Fruit fly (Drosophila melanogaster) whole organism, wandering third instar larva: ENCODE measurements around the gene CG32811.

Experiments used
- Abd-B ChIP-seq: fragments of >200 bp; optimal IDR thresholded peaks from 2 replicates; lab custom pipeline; 2017; ENCODE audit warnings: missing biosample characterization, missing genetic modification characterization
- CG32264 ChIP-seq: fragments of 200-800 bp; sonication (Bioruptor generic); optimal IDR thresholded peaks from 2 replicates; lab custom pipeline; 2016; ENCODE audit warnings: missing biosample characterization, missing genetic modification characterization
- CG9705 ChIP-seq: fragments of 200-800 bp; sonication (Bioruptor generic); optimal IDR thresholded peaks from 2 replicates; lab custom pipeline; 2018; ENCODE audit warnings: missing biosample characterization, mild to moderate bottlenecking, missing genetic modification characterization
- CrebA ChIP-seq: fragments of 200-800 bp; sonication (Bioruptor generic); optimal IDR thresholded peaks from 2 replicates; lab custom pipeline; 2016; ENCODE audit warnings: missing biosample characterization, mild to moderate bottlenecking, missing genetic modification characterization, borderline replicate concordance
- Dfd ChIP-seq: fragments of >200 bp; optimal IDR thresholded peaks from 2 replicates; lab custom pipeline; 2017; ENCODE audit warnings: missing biosample characterization, missing genetic modification characterization
- Dif ChIP-seq: fragments of 200-275, 200-300 bp; sonication (Bioruptor generic); optimal IDR thresholded peaks from 2 replicates; lab custom pipeline; 2018; ENCODE audit warnings: missing biosample characterization, missing genetic modification characterization; ENCODE audit not compliant: partially characterized antibody
- GATAd ChIP-seq: sonication (Bioruptor generic); optimal IDR thresholded peaks from 2 replicates; lab custom pipeline; 2016; ENCODE audit warnings: missing biosample characterization, missing genetic modification characterization
- HLH106 ChIP-seq: fragments of 200-800 bp; optimal IDR thresholded peaks from 3 replicates; lab custom pipeline; 2019; ENCODE audit warnings: missing biosample characterization, mild to moderate bottlenecking, missing genetic modification characterization, moderate library complexity
- Hnf4 ChIP-seq: fragments of 200-800 bp; sonication (Bioruptor generic); optimal IDR thresholded peaks from 2 replicates; lab custom pipeline; 2016; ENCODE audit warnings: missing biosample characterization, mild to moderate bottlenecking, missing genetic modification characterization
- Hr78 ChIP-seq: fragments of >200 bp; optimal IDR thresholded peaks from 2 replicates; lab custom pipeline; 2017; ENCODE audit warnings: missing biosample characterization, missing genetic modification characterization
- Hr83 ChIP-seq: fragments of 200-300 bp; sonication (Bioruptor generic); optimal IDR thresholded peaks from 2 replicates; lab custom pipeline; 2016; ENCODE audit warnings: missing biosample characterization, mild to moderate bottlenecking, missing genetic modification characterization, moderate library complexity; ENCODE audit not compliant: poor library complexity, severe bottlenecking
- Jra ChIP-seq: sonication (Bioruptor generic); optimal IDR thresholded peaks from 2 replicates; lab custom pipeline; 2016; ENCODE audit warnings: missing biosample characterization, missing genetic modification characterization
- Mio ChIP-seq: sonication (Bioruptor generic); optimal IDR thresholded peaks from 2 replicates; lab custom pipeline; 2016; ENCODE audit warnings: missing biosample characterization, missing genetic modification characterization
- Myc ChIP-seq: fragments of >200 bp; optimal IDR thresholded peaks from 2 replicates; lab custom pipeline; 2017
- N ChIP-seq: fragments of >200 bp; optimal IDR thresholded peaks from 2 replicates; lab custom pipeline; 2018; ENCODE audit warnings: missing biosample characterization, missing external identifiers, missing genetic modification characterization
- OdsH ChIP-seq: fragments of 200-800 bp; sonication (Bioruptor generic); optimal IDR thresholded peaks from 2 replicates; lab custom pipeline; 2016; ENCODE audit warnings: missing biosample characterization, mild to moderate bottlenecking, missing genetic modification characterization
- Rel ChIP-seq, 2 experiments: fragments of 200-800 bp; sonication (Bioruptor generic) in 1 of 2; optimal IDR thresholded peaks; 2 replicates in 1 of 2; 3 replicates in 1 of 2; lab custom pipeline; 2016 to 2019; ENCODE audit warnings: mild to moderate bottlenecking in 2 of 2, missing biosample characterization in 2 of 2, missing genetic modification characterization in 2 of 2, moderate library complexity in 1 of 2
- Sp1 ChIP-seq: fragments of 200-800 bp; sonication (Bioruptor generic); optimal IDR thresholded peaks from 3 replicates; lab custom pipeline; 2019; ENCODE audit warnings: missing biosample characterization, mild to moderate bottlenecking, missing genetic modification characterization, moderate library complexity
- Vsx2 ChIP-seq: fragments of 200-300, 225-300 bp; sonication (Bioruptor generic); optimal IDR thresholded peaks from 2 replicates; lab custom pipeline; 2018; ENCODE audit warnings: missing biosample characterization, missing genetic modification characterization; ENCODE audit not compliant: partially characterized antibody
- br ChIP-seq: fragments of 200-800 bp; sonication (Bioruptor generic); optimal IDR thresholded peaks from 2 replicates; lab custom pipeline; 2016; ENCODE audit warnings: missing biosample characterization, missing genetic modification characterization
- brk ChIP-seq: fragments of 200-800 bp; sonication (Bioruptor generic); optimal IDR thresholded peaks from 2 replicates; lab custom pipeline; 2016; ENCODE audit warnings: missing biosample characterization, mild to moderate bottlenecking, missing genetic modification characterization
- dl ChIP-seq, 2 experiments: fragments of 175-275, 200-275 bp in 1 of 2; fragments of 200-275 bp in 1 of 2; sonication (Bioruptor generic); optimal IDR thresholded peaks; lab custom pipeline; 2018; ENCODE audit warnings: mild to moderate bottlenecking in 2 of 2, missing biosample characterization in 2 of 2, missing genetic modification characterization in 2 of 2, moderate library complexity in 2 of 2; ENCODE audit not compliant: partially characterized antibody in 2 of 2, insufficient read depth in 1 of 2
- dmrt93B ChIP-seq: fragments of 200-800 bp; sonication (Bioruptor generic); optimal IDR thresholded peaks from 2 replicates; lab custom pipeline; 2018; ENCODE audit warnings: missing biosample characterization, mild to moderate bottlenecking, missing genetic modification characterization
- dsf ChIP-seq: sonication (Bioruptor generic); optimal IDR thresholded peaks from 2 replicates; lab custom pipeline; 2016; ENCODE audit warnings: missing biosample characterization, missing genetic modification characterization, borderline replicate concordance
- ey ChIP-seq: fragments of 200-800 bp; sonication (Bioruptor generic); optimal IDR thresholded peaks from 2 replicates; lab custom pipeline; 2016; ENCODE audit warnings: missing biosample characterization, missing genetic modification characterization
- foxo ChIP-seq, 2 experiments: fragments of 200-800 bp; sonication (Bioruptor generic); optimal IDR thresholded peaks; 2 replicates in 1 of 2; 3 replicates in 1 of 2; lab custom pipeline; 2016 to 2017; ENCODE audit warnings: missing biosample characterization in 2 of 2, missing genetic modification characterization in 2 of 2
- fru ChIP-seq: fragments of 200-800 bp; sonication (Bioruptor generic); optimal IDR thresholded peaks from 3 replicates; lab custom pipeline; 2016; ENCODE audit warnings: missing biosample characterization, mild to moderate bottlenecking, missing genetic modification characterization
- h ChIP-seq: fragments of 200-800 bp; sonication (Bioruptor generic); optimal IDR thresholded peaks from 3 replicates; lab custom pipeline; 2016; ENCODE audit warnings: missing biosample characterization, mild to moderate bottlenecking, missing genetic modification characterization
- jim ChIP-seq: fragments of 175-275, 200-325 bp; sonication (Bioruptor generic); optimal IDR thresholded peaks from 2 replicates; lab custom pipeline; 2016; ENCODE audit warnings: missing biosample characterization, mild to moderate bottlenecking, missing genetic modification characterization
- lola ChIP-seq: fragments of >200 bp; optimal IDR thresholded peaks from 2 replicates; lab custom pipeline; 2017; ENCODE audit warnings: missing biosample characterization, missing genetic modification characterization
- pan ChIP-seq: fragments of >200 bp; optimal IDR thresholded peaks from 2 replicates; lab custom pipeline; 2017
- psq ChIP-seq: fragments of 200-800 bp; sonication (Bioruptor generic); optimal IDR thresholded peaks from 3 replicates; lab custom pipeline; 2017; ENCODE audit warnings: missing biosample characterization, mild to moderate bottlenecking, missing genetic modification characterization, moderate library complexity
- rgr ChIP-seq: fragments of 200-800 bp; sonication (Bioruptor generic); optimal IDR thresholded peaks from 3 replicates; lab custom pipeline; 2016; ENCODE audit warnings: missing biosample characterization, mild to moderate bottlenecking, missing genetic modification characterization
- sage ChIP-seq: fragments of 200-800 bp; sonication (Bioruptor generic); optimal IDR thresholded peaks from 2 replicates; lab custom pipeline; 2016; ENCODE audit warnings: missing biosample characterization, mild to moderate bottlenecking, missing genetic modification characterization
- sv ChIP-seq: fragments of 200-800 bp; sonication (Bioruptor generic); optimal IDR thresholded peaks from 3 replicates; lab custom pipeline; 2016; ENCODE audit warnings: missing biosample characterization, missing genetic modification characterization
- tai ChIP-seq: sonication (Bioruptor generic); optimal IDR thresholded peaks from 2 replicates; lab custom pipeline; 2016; ENCODE audit warnings: missing biosample characterization, missing genetic modification characterization
- usp ChIP-seq: fragments of >200 bp; optimal IDR thresholded peaks from 2 replicates; lab custom pipeline; 2017; ENCODE audit warnings: missing biosample characterization, missing genetic modification characterization
- woc ChIP-seq: sonication (Bioruptor generic); optimal IDR thresholded peaks from 2 replicates; lab custom pipeline; 2016; ENCODE audit warnings: missing biosample characterization, mild to moderate bottlenecking, missing genetic modification characterization

Gene CG32811

DNA sequence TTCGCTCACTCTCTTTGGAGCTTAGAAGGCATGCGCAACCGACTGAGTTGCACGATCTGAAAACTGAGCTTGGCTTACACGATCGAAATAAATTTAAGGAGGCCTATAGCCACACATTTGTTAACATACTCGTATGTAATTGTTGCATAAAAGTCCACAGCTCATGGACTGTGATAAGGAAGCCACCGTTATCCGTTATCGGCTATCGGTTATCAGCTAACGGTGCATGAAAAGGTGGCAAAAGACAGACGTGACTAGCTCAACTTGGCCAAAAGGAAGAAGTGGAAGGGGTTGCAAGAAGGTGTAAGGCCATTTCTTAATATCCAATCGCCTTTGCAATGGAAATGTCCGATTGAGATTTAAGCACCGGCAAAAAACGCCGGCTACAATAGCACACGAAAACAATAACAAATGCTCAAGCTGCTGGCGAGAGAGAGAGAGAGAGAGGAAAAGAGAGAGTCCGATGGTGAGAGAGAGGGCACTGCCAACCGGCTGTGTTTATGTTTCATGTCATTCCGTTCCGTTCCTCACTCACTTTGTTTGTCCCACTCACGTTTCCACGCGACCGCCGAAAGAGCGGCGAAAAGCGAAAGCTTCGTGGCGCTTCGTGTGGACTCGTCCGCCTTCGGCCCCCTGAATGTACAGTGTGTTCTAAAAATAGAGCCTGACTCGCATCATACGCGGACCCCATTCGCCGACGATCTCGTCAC, 22.0 kb downstream of the CG32811 start:
- TF ChIP-seq CrebA (GFP tag; lab: Kevin White, UChicago) = peak; percentile 67
- no peak for TF ChIP-seq HLH106 (tag; lab: Kevin White, UChicago)
- no peak for TF ChIP-seq h (GFP tag; lab: Kevin White, UChicago)
- TF ChIP-seq foxo (GFP tag; optimal IDR thresholded peaks at IDR 0.05; lab: Kevin White, UChicago) = peak in 1 of 2 experiments; percentile 34
- TF ChIP-seq dl (GFP tag; optimal IDR thresholded peaks at IDR 0.05; lab: Kevin White, UChicago; ENCODE audit: insufficient read depth in 1 of 2, partially characterized antibody in 2 of 2) = peak; percentile 46 to 84
- TF ChIP-seq Rel (GFP tag; optimal IDR thresholded peaks at IDR 0.05; lab: Kevin White, UChicago) = no peak
- peak; percentile 12 for TF ChIP-seq Rel (tag; optimal IDR thresholded peaks at IDR 0.05; lab: Kevin White, UChicago)
- peak; percentile 90 for TF ChIP-seq Dif (GFP tag; lab: Kevin White, UChicago)
- TF ChIP-seq Jra (GFP tag; lab: Kevin White, UChicago) = no peak

dm6 chrX:1275018-1275820, 23.0 kb downstream of the CG32811 start, which contains the start of gene Atf3:
Gene Atf3, minus strand, starts transcription at chrX:1275284.
- TF ChIP-seq sv (GFP tag; lab: Kevin White, UChicago) (peak; percentile 99), tai (GFP tag; lab: Kevin White, UChicago) (peak; percentile 91), Rel (GFP tag; optimal IDR thresholded peaks at IDR 0.05; lab: Kevin White, UChicago) (peak; percentile 71), Rel (tag; optimal IDR thresholded peaks at IDR 0.05; lab: Kevin White, UChicago) (peak; percentile 81), fru (GFP tag; lab: Kevin White, UChicago) (peak; percentile 99), pan (lab: Kevin White, UChicago) (no peak), Mio (peak; percentile 91), foxo (GFP tag; optimal IDR thresholded peaks at IDR 0.05; lab: Kevin White, UChicago) (peak; percentile 95 to 99), dmrt93B (peak; percentile 97), Sp1 (GFP tag; lab: Kevin White, UChicago) (peak; percentile 97), sage (GFP tag; lab: Kevin White, UChicago) (peak; percentile 82), lola (GFP tag; lab: Kevin White, UChicago) (no peak), br (GFP tag; lab: Kevin White, UChicago) (peak; percentile 98), jim (GFP tag; lab: Kevin White, UChicago) (no peak), dsf (GFP tag; lab: Kevin White, UChicago) (peak; percentile 45), CrebA (GFP tag; lab: Kevin White, UChicago) (peak; percentile 87), Myc (lab: Kevin White, UChicago) (no peak), Dfd (GFP tag; lab: Kevin White, UChicago) (no peak), Hnf4 (GFP tag; lab: Kevin White, UChicago) (peak; percentile 94), CG9705 (GFP tag; lab: Kevin White, UChicago) (peak; percentile 93), ey (GFP tag; lab: Kevin White, UChicago) (peak; percentile 99), woc (GFP tag; lab: Kevin White, UChicago) (peak; percentile 92), h (GFP tag; lab: Kevin White, UChicago) (peak; percentile 99), dl (GFP tag; optimal IDR thresholded peaks at IDR 0.05; lab: Kevin White, UChicago; ENCODE audit: insufficient read depth in 1 of 2, partially characterized antibody in 2 of 2) (no peak), OdsH (GFP tag; lab: Kevin White, UChicago) (peak; percentile 99), HLH106 (tag; lab: Kevin White, UChicago) (peak; percentile 97), Hr83 (GFP tag; lab: Kevin White, UChicago) (peak; percentile 60), Jra (GFP tag; lab: Kevin White, UChicago) (peak; percentile 91), Abd-B (GFP tag; lab: Kevin White, UChicago) (no peak), rgr (GFP tag; lab: Kevin White, UChicago) (peak; percentile 99), brk (peak; percentile 88), Dif (GFP tag; lab: Kevin White, UChicago) (no peak), psq (GFP tag; lab: Kevin White, UChicago) (peak; percentile 96), Vsx2 (GFP tag; lab: Kevin White, UChicago) (no peak), CG32264 (GFP tag; lab: Kevin White, UChicago) (peak; percentile 90), N (GFP tag; lab: Kevin White, UChicago) (no peak), Hr78 (GFP tag; lab: Kevin White, UChicago) (no peak), usp (GFP tag; lab: Kevin White, UChicago) (no peak), GATAd (GFP tag; lab: Kevin White, UChicago) (peak; percentile 79)
